Fruit fly (Drosophila melanogaster) ovary, adult (tissue): ENCODE data around the gene SF2.

Source experiments
- CG17801 ChIP-seq: fragments of 200-800 bp; optimal IDR thresholded peaks from 2 replicates; lab custom pipeline; 2019; ENCODE audit warnings: missing biosample characterization, mild to moderate bottlenecking, missing genetic modification characterization, moderate library complexity; ENCODE audit not compliant: partially characterized antibody

SF2 gene

DNA sequence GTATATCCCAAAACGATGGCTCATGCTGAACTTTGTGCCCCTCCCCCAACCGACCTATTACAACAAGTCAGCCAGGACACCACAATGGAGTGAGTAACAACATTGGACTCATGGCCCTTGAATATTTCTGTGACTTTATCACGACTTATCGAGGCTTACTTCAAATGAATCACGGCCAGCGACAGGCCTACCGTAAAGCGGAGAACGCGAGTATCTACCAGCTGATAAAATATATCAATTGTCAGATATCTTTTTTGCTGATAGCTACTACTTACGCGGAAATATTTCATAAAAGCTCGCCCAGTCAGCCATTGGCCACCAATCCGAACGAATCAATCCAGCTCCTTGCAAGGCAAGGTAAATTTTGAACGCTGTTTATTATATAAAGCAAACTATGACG is 14.2 kb downstream of the SF2 start, which contains the start of gene CG17930:
CG17930 (plus strand) TSS at position 301 of the 400 bp plus-strand sequence.
- TF ChIP-seq CG17801, result no peak

DNA sequence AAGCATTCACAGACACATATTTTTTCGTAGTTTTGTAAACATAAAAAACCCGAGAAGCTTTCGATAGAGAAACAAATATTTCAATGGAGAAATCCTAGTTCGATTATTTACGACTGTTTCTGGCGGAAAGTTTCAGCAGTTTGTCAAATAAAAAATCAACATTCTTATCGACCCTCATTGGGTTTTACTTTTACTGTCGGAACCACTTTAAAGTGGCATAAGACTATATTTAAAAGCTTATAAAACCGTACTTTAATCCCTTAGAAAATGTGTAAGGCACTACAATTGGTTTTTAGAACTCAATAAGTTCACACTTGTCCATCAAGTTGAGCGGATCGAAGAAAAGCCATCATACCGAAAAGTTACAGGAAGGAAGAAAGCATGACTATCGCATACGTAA is 16.6 kb downstream of the SF2 start, which contains the start of gene CG17929:
CG17929 (plus strand) TSS at position 301 of the 400 bp plus-strand sequence.
- no peak for TF ChIP-seq CG17801

dm6 chr3R:16323093-16323492 is 18.7 kb downstream of the SF2 start, which contains the start of gene CG6901:
Gene CG6901 (plus strand): TSS chr3R:16323415.
- TF ChIP-seq CG17801, result no peak

dm6 chr3R:16321538-16321937 is 20.2 kb downstream of the SF2 start, which contains the start of gene CG44044:
Gene CG44044 (plus strand): TSS chr3R:16321838.
- TF ChIP-seq CG17801, result no peak

- TF ChIP-seq CG17801, result no peak
Observed at dm6 chr3R:16316747-16317146, 25.0 kb downstream of the SF2 start.

- TF ChIP-seq CG17801, result no peak
Observed at dm6 chr3R:16310081-16310493, 31.7 kb downstream of the SF2 start.

DNA sequence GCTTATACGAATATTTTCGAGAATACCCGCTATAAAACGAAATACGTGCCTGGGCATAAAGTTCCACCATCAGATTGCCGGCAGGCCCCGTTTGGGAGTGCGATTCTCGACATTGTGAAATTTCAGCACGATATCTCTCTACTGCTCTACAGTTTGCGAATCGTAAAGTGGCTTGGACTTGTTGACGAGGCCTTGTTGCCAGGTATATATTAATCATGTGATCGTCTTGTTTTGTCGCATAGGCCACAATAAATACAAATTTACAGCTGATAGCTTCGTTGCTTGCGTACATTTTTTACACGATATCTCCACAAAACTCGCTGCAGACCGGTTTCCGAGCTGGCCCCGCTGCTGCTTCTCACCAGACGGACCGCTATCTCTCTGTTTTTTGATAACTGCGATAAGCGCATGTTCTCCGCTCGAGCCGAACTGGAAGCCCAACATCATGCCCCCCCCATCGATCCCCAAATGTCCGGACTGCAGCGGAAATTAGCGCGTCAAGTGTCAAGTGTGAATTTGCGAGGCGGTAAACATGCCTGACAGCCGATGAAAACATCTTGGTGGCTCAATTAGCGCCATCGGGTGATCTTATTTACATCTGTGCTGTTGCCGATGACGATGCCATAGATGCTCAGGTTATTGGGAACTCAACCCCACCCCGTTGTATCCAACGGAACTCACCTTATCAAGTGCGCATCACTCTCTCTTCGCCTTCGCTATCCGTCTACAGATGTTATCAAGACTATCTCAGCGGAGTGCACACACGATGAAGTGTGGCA is 32.3 kb downstream of the SF2 start:
- no peak for TF ChIP-seq CG17801

DNA sequence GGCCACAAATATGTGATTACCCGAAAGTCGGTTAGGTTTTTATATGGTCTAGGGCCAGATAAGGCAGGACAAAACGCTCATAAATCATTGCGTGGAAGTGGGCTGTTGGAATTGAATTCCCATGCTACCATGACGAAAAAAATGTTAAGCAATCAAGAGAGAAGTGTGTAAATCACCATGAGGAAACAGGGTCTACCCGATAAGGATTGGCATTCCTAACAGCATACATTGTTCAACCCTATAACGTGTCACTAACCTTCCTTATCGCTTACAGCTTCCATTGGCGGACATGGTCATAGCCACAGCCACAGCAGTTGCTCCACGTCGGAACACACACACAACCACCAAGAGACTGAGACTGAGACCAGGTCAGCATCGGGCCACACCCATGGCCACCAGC is 33.7 kb downstream of the SF2 start:
- no peak for TF ChIP-seq CG17801

dm6 chr3R:16305185-16305989 is 36.4 kb downstream of the SF2 start, which contains the start of gene Zip89B:
Gene Zip89B (plus strand): TSS chr3R:16305758.
- peak; percentile 36 for TF ChIP-seq CG17801

DNA sequence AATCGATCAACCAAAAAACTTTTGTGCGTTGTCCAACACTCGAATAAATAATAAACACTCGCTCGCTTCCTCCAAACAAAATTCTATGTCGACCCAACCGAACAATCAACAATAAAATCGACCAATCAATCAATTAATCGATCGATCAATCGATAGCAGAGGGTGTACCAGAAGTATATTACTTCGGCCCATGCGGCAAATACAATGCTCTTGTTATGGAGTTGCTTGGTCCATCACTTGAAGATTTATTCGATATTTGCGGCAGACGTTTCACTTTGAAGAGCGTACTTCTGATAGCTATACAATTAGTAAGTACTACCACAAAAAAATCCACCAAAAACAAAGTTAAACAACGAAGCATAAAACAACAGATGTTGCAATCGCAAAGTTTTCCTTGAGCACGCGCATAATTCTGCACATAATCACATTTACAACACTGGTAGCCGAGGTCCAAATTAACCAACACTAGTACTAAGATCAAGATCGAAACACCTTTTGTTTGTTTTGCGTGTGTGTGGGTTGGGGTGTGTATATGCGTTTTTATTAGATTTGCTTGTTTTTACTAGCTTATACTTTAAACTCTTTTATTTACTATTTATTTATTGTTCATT is 46.2 kb downstream of the SF2 start:
- no peak for TF ChIP-seq CG17801

DNA sequence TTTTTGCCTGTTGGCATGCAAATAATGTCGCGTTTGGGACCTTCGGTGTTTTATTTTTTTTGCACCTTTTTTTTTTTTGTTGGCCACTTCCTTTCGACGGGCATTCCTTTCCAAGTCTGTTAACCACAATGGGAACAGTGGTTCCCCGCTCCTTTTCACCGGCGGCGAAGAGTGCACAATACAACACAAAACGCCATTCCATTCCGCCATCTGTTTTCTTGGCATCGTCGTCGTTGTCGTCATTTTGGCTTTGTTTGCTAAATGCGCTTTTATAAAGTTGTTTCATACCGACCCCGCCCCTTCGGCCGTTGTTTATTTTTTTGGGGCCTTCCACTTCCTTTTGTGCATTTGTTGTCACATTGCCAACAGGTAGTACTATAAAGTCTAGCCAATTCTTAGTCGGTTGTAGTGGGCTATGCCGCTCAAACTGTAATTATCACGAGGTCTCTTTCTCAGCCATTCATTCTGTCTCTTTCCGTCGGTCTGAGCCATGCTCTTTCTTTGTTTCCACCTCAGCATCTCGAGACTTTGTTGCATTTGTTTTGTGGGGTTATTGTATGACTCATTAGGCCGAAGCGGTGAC is 51.5 kb downstream of the SF2 start:
- no peak for TF ChIP-seq CG17801
